Fruit fly (Drosophila melanogaster) whole organism, embryonic: ENCODE results near the gene Cdc7.
A peak's percentile ranks its signal among the peaks of the same experiment; 100 is the strongest.

Experiments
- Atf-2 ChIP-seq: fragments of 200-800 bp; sonication (Bioruptor generic); optimal IDR thresholded peaks from 2 replicates; lab custom pipeline; 2016; ENCODE audit warnings: missing biosample characterization, missing genetic modification characterization
- C15 ChIP-seq: fragments of 200-800 bp; sonication (Bioruptor generic); IDR thresholded peaks from 3 replicates; pipeline ENCODE4 v1.3.6; 2022; ENCODE audit warnings: missing biosample characterization, missing genetic modification characterization
- CG10267 ChIP-seq: fragments of 200-800 bp; sonication (Bioruptor generic); optimal IDR thresholded peaks from 2 replicates; lab custom pipeline; 2018; ENCODE audit warnings: missing biosample characterization, mild to moderate bottlenecking, missing genetic modification characterization, moderate library complexity
- CG10543 ChIP-seq: fragments of 200-800 bp; sonication (Bioruptor generic); optimal IDR thresholded peaks from 3 replicates; lab custom pipeline; 2017; ENCODE audit warnings: missing biosample characterization, mild to moderate bottlenecking, missing genetic modification characterization, moderate library complexity
- CG12104 ChIP-seq: fragments of 200-800 bp; sonication (Bioruptor generic); optimal IDR thresholded peaks from 3 replicates; lab custom pipeline; 2016; ENCODE audit warnings: missing biosample characterization, missing genetic modification characterization
- CG12236 ChIP-seq: fragments of 200-800 bp; sonication (Bioruptor generic); optimal IDR thresholded peaks from 2 replicates; lab custom pipeline; 2016; ENCODE audit warnings: missing biosample characterization, missing genetic modification characterization
- CG12391 ChIP-seq: fragments of 200-800 bp; sonication (Bioruptor generic); optimal IDR thresholded peaks from 3 replicates; lab custom pipeline; 2018; ENCODE audit warnings: missing biosample characterization, mild to moderate bottlenecking, missing genetic modification characterization, moderate library complexity
- CG1602 ChIP-seq: fragments of 200-800 bp; sonication (Bioruptor generic); optimal IDR thresholded peaks from 3 replicates; lab custom pipeline; 2016; ENCODE audit warnings: missing biosample characterization, missing genetic modification characterization
- CG16863 ChIP-seq: fragments of 200-800 bp; sonication (Bioruptor generic); optimal IDR thresholded peaks from 3 replicates; lab custom pipeline; 2016; ENCODE audit warnings: missing biosample characterization, missing genetic modification characterization
- CG2712 ChIP-seq: fragments of 200-800 bp; optimal IDR thresholded peaks from 3 replicates; lab custom pipeline; 2019; ENCODE audit warnings: missing biosample characterization, mild to moderate bottlenecking, missing genetic modification characterization, moderate library complexity
- CG30431 ChIP-seq: fragments of 200-800 bp; sonication (Bioruptor generic); optimal IDR thresholded peaks from 2 replicates; lab custom pipeline; 2017; ENCODE audit warnings: missing biosample characterization, missing genetic modification characterization
- CG32532 ChIP-seq: fragments of 200-800 bp; sonication (Bioruptor generic); IDR thresholded peaks from 2 replicates; pipeline ENCODE4 v1.3.6; 2022; ENCODE audit warnings: missing biosample characterization, missing genetic modification characterization
- CG8359 ChIP-seq: fragments of 200-800 bp; sonication (Bioruptor generic); optimal IDR thresholded peaks from 2 replicates; lab custom pipeline; 2017; ENCODE audit warnings: missing biosample characterization, mild to moderate bottlenecking, missing genetic modification characterization, borderline replicate concordance
- CG9797 ChIP-seq: fragments of 200-800 bp; sonication (Bioruptor generic); optimal IDR thresholded peaks from 3 replicates; lab custom pipeline; 2018; ENCODE audit warnings: missing biosample characterization, mild to moderate bottlenecking, missing genetic modification characterization
- CHES-1-like ChIP-seq: fragments of 200-800 bp; sonication (Bioruptor generic); optimal IDR thresholded peaks from 2 replicates; lab custom pipeline; 2016; ENCODE audit warnings: missing biosample characterization, missing genetic modification characterization
- Camta ChIP-seq: fragments of 200-800 bp; sonication (Bioruptor generic); optimal IDR thresholded peaks from 2 replicates; lab custom pipeline; 2016; ENCODE audit warnings: missing biosample characterization, missing genetic modification characterization
- Chrac-16 ChIP-seq: fragments of 200-800 bp; sonication (Bioruptor generic); optimal IDR thresholded peaks from 3 replicates; lab custom pipeline; 2016; ENCODE audit warnings: missing biosample characterization, missing genetic modification characterization
- CrebB ChIP-seq: fragments of 200-800 bp; sonication (Bioruptor generic); optimal IDR thresholded peaks from 3 replicates; lab custom pipeline; 2018; ENCODE audit warnings: missing biosample characterization, mild to moderate bottlenecking, missing genetic modification characterization
- D19A ChIP-seq: fragments of 200-800 bp; optimal IDR thresholded peaks from 3 replicates; lab custom pipeline; 2019; ENCODE audit warnings: missing biosample characterization, mild to moderate bottlenecking, missing genetic modification characterization, moderate library complexity
- Deaf1 ChIP-seq: fragments of 200-800 bp; optimal IDR thresholded peaks from 3 replicates; lab custom pipeline; 2019; ENCODE audit warnings: missing biosample characterization, mild to moderate bottlenecking, missing genetic modification characterization, moderate library complexity
- Ets97D ChIP-seq: fragments of 200-800 bp; sonication (Bioruptor generic); optimal IDR thresholded peaks from 3 replicates; lab custom pipeline; 2016; ENCODE audit warnings: missing biosample characterization, missing genetic modification characterization
- Fer2 ChIP-seq: fragments of 200-800 bp; sonication (Bioruptor generic); optimal IDR thresholded peaks from 2 replicates; lab custom pipeline; 2018; ENCODE audit warnings: missing biosample characterization, mild to moderate bottlenecking, missing genetic modification characterization, moderate library complexity
- Gug ChIP-seq: fragments of 200-800 bp; sonication (Bioruptor generic); IDR thresholded peaks from 4 replicates; pipeline ENCODE4 v1.3.6; 2022; ENCODE audit warnings: missing biosample characterization, missing genetic modification characterization
- Kr ChIP-seq: fragments of 200-800 bp; sonication (Bioruptor generic); optimal IDR thresholded peaks from 2 replicates; lab custom pipeline; 2017; ENCODE audit warnings: missing biosample characterization, mild to moderate bottlenecking, missing genetic modification characterization
- MESR4 ChIP-seq: fragments of 200-800 bp; sonication (Bioruptor generic); optimal IDR thresholded peaks from 2 replicates; lab custom pipeline; 2018; ENCODE audit warnings: missing biosample characterization, mild to moderate bottlenecking, missing genetic modification characterization, moderate library complexity
- Mad ChIP-seq: fragments of 200-800 bp; sonication (Bioruptor generic); optimal IDR thresholded peaks from 2 replicates; lab custom pipeline; 2016; ENCODE audit warnings: missing biosample characterization, missing genetic modification characterization
- Med ChIP-seq: fragments of 200-800 bp; sonication (Bioruptor generic); peaks from one replicate; lab custom pipeline; 2016; ENCODE audit warnings: missing biosample characterization, missing genetic modification characterization, mild to moderate bottlenecking, inconsistent platforms, moderate library complexity
- Myb ChIP-seq: fragments of 200-800 bp; sonication (Bioruptor generic); optimal IDR thresholded peaks from 2 replicates; lab custom pipeline; 2016; ENCODE audit warnings: missing biosample characterization, missing genetic modification characterization
- Neu2 ChIP-seq: fragments of 200-800 bp; sonication (Bioruptor generic); optimal IDR thresholded peaks from 3 replicates; lab custom pipeline; 2016; ENCODE audit warnings: missing biosample characterization, missing genetic modification characterization, borderline replicate concordance
- Nf-YB ChIP-seq: fragments of 200-800 bp; sonication (Bioruptor generic); optimal IDR thresholded peaks from 3 replicates; lab custom pipeline; 2019; ENCODE audit warnings: missing biosample characterization, mild to moderate bottlenecking, missing genetic modification characterization, moderate library complexity
- Nf-YC ChIP-seq: fragments of 200-800 bp; optimal IDR thresholded peaks from 3 replicates; lab custom pipeline; 2019; ENCODE audit warnings: missing biosample characterization, mild to moderate bottlenecking, missing genetic modification characterization, moderate library complexity
- Oli ChIP-seq: fragments of 200-800 bp; sonication (Bioruptor generic); optimal IDR thresholded peaks from 2 replicates; lab custom pipeline; 2018; ENCODE audit warnings: missing biosample characterization, mild to moderate bottlenecking, missing genetic modification characterization, moderate library complexity
- Tbp ChIP-seq: fragments of >200 bp; optimal IDR thresholded peaks from 2 replicates; lab custom pipeline; 2018; ENCODE audit warnings: missing biosample characterization, missing genetic modification characterization
- Vsx1 ChIP-seq: fragments of 200-800 bp; sonication (Bioruptor generic); optimal IDR thresholded peaks from 2 replicates; lab custom pipeline; 2017; ENCODE audit warnings: missing biosample characterization, mild to moderate bottlenecking, missing genetic modification characterization, missing genetic modification reagents
- ara ChIP-seq: fragments of 200-800 bp; sonication (Bioruptor generic); IDR thresholded peaks from 2 replicates; pipeline ENCODE4 v1.3.6; 2022; ENCODE audit warnings: missing biosample characterization, missing genetic modification characterization
- br ChIP-seq: fragments of >200 bp; optimal IDR thresholded peaks from 2 replicates; lab custom pipeline; 2017
- bsh ChIP-seq, 2 experiments: fragments of 200-800 bp; sonication (Bioruptor generic); optimal IDR thresholded peaks; 2 replicates each; lab custom pipeline; 2017 to 2018; ENCODE audit warnings: mild to moderate bottlenecking in 2 of 2, missing biosample characterization in 2 of 2, missing genetic modification characterization in 2 of 2, moderate library complexity in 1 of 2
- en ChIP-seq: fragments of 200-800 bp; sonication (Bioruptor generic); optimal IDR thresholded peaks from 2 replicates; lab custom pipeline; 2016; ENCODE audit warnings: missing biosample characterization, missing genetic modification characterization
- kay ChIP-seq: fragments of 200-800 bp; sonication (Bioruptor generic); optimal IDR thresholded peaks from 2 replicates; lab custom pipeline; 2016; ENCODE audit warnings: missing biosample characterization, missing genetic modification characterization
- klu ChIP-seq: fragments of 200-800 bp; sonication (Bioruptor generic); IDR thresholded peaks from 2 replicates; pipeline ENCODE4 v1.3.6; 2022; ENCODE audit warnings: missing biosample characterization, missing genetic modification characterization
- nau ChIP-seq: fragments of 200-800 bp; sonication (Bioruptor generic); optimal IDR thresholded peaks from 3 replicates; lab custom pipeline; 2017; ENCODE audit warnings: missing biosample characterization, mild to moderate bottlenecking, missing genetic modification characterization, missing genetic modification reagents
- nom ChIP-seq: fragments of 200-800 bp; sonication (Bioruptor generic); optimal IDR thresholded peaks from 2 replicates; lab custom pipeline; 2017; ENCODE audit warnings: missing biosample characterization, missing genetic modification characterization, mild to moderate bottlenecking, moderate library complexity, missing genetic modification reagents
- pnt ChIP-seq: fragments of 200-800 bp; sonication (Bioruptor generic); optimal IDR thresholded peaks from 3 replicates; lab custom pipeline; 2016; ENCODE audit warnings: missing biosample characterization, missing genetic modification characterization
- rib ChIP-seq: fragments of 200-800 bp; sonication (Bioruptor generic); IDR thresholded peaks from 2 replicates; pipeline ENCODE4 v1.3.6; 2022; ENCODE audit warnings: missing biosample characterization, missing genetic modification characterization
- sd ChIP-seq: fragments of 200-800 bp; sonication (Bioruptor generic); optimal IDR thresholded peaks from 3 replicates; lab custom pipeline; 2018; ENCODE audit warnings: missing biosample characterization, mild to moderate bottlenecking, missing genetic modification characterization, moderate library complexity
- so ChIP-seq: fragments of 200-800 bp; sonication (Bioruptor generic); IDR thresholded peaks from 3 replicates; pipeline ENCODE4 v1.3.6; 2022; ENCODE audit warnings: missing biosample characterization, missing genetic modification characterization
- sqz ChIP-seq: fragments of 200-800 bp; sonication (Bioruptor generic); optimal IDR thresholded peaks from 3 replicates; lab custom pipeline; 2018; ENCODE audit warnings: missing biosample characterization, mild to moderate bottlenecking, missing genetic modification characterization
- trem ChIP-seq: fragments of 200-800 bp; optimal IDR thresholded peaks from 3 replicates; lab custom pipeline; 2019; ENCODE audit warnings: missing biosample characterization, mild to moderate bottlenecking, missing genetic modification characterization, moderate library complexity
- unpg ChIP-seq: fragments of 200-800 bp; sonication (Bioruptor generic); optimal IDR thresholded peaks from 3 replicates; lab custom pipeline; 2018; ENCODE audit warnings: missing biosample characterization, mild to moderate bottlenecking, missing genetic modification characterization, moderate library complexity
- vvl ChIP-seq: fragments of 200-800 bp; sonication (Bioruptor generic); IDR thresholded peaks from 2 replicates; pipeline ENCODE4 v1.3.6; 2022; ENCODE audit warnings: missing biosample characterization, missing genetic modification characterization
- zf30C ChIP-seq: fragments of 200-800 bp; sonication (Bioruptor generic); optimal IDR thresholded peaks from 3 replicates; lab custom pipeline; 2018; ENCODE audit warnings: missing biosample characterization, mild to moderate bottlenecking, missing genetic modification characterization

Cdc7 gene

DNA sequence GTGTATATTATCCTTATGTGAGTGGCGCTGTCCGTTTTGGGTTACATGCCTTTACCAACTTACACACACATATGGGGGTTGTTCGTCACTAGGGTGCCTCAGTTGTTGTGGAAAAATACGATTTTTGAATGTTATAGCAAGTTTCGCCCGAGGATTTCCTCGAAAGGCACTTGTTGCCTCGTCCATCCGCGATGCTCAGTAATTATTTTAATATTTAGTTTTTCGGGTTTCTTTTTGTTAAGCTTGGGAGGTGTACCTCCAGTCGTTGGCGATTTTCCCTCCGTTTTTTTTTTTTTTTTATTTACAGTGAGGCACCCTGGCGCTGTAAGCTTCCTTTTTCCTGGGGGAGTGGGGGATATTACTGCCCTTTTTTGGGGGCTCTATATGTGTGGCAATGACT, 42.1 kb downstream of the Cdc7 start (continued):
- peak; percentile 9 for TF ChIP-seq en (GFP tag; lab: Kevin White, UChicago)
- peak; percentile 42 for TF ChIP-seq Atf-2 (GFP tag; lab: Kevin White, UChicago)
- TF ChIP-seq klu (GFP tag; lab: Robert Waterston, UW), result no peak
- peak; percentile 86 for TF ChIP-seq vvl (GFP tag; lab: Robert Waterston, UW)
- no peak for TF ChIP-seq Kr
- peak; percentile 50 for TF ChIP-seq Nf-YB (GFP tag; lab: Kevin White, UChicago)
- peak; percentile 28 for TF ChIP-seq CrebB (tag; lab: Kevin White, UChicago)
- no peak for TF ChIP-seq Neu2
- TF ChIP-seq Med (GFP tag; lab: Kevin White, UChicago), result peak; percentile 86
- peak; percentile 79 for TF ChIP-seq nom (GFP tag; lab: Kevin White, UChicago)
- TF ChIP-seq ara (GFP tag; lab: Robert Waterston, UW), result peak; percentile 65; the same call in 1 of the 2 replicates
- TF ChIP-seq Camta (GFP tag; lab: Kevin White, UChicago), result peak; percentile 40
- TF ChIP-seq sqz, result peak; percentile 43
- TF ChIP-seq Myb, result peak; percentile 45
- TF ChIP-seq CG1602, result peak; percentile 8
- peak; percentile 67 for TF ChIP-seq Nf-YC (tag; lab: Kevin White, UChicago)
- peak; percentile 85 for TF ChIP-seq CG10543 (GFP tag; lab: Kevin White, UChicago)
- peak; percentile 61 to 74 for TF ChIP-seq bsh (GFP tag; optimal IDR thresholded peaks at IDR 0.05; lab: Kevin White, UChicago)
- TF ChIP-seq Oli, result peak; percentile 66
- TF ChIP-seq unpg, result peak; percentile 75
- 0 out of 2 replicates have a peak, but pooled peaks have one; percentile 38 for TF ChIP-seq rib (GFP tag; lab: Robert Waterston, UW)
- TF ChIP-seq CG12236, result no peak
- TF ChIP-seq sd (tag; lab: Kevin White, UChicago), result peak; percentile 17
- TF ChIP-seq D19A (tag; lab: Kevin White, UChicago), result peak; percentile 52
- TF ChIP-seq nau (GFP tag; lab: Kevin White, UChicago), result peak; percentile 35
- TF ChIP-seq Fer2, result peak; percentile 50
- TF ChIP-seq CG30431, result peak; percentile 42
- TF ChIP-seq C15 (GFP tag; lab: Robert Waterston, UW), result no peak
- TF ChIP-seq CHES-1-like (GFP tag; lab: Kevin White, UChicago), result peak; percentile 32
- TF ChIP-seq Mad (GFP tag; lab: Kevin White, UChicago), result peak; percentile 43
- TF ChIP-seq zf30C (GFP tag; lab: Kevin White, UChicago), result no peak
- TF ChIP-seq CG12104 (GFP tag; lab: Kevin White, UChicago), result peak; percentile 44
- peak; percentile 80; the same call in 2 of the 3 replicates for TF ChIP-seq so
- peak; percentile 50 for TF ChIP-seq CG10267 (tag; lab: Kevin White, UChicago)
- TF ChIP-seq CG32532 (GFP tag; lab: Robert Waterston, UW), result peak; percentile 72; the same call in 1 of the 2 replicates
- peak; percentile 27 for TF ChIP-seq Deaf1
- TF ChIP-seq Gug (GFP tag; lab: Robert Waterston, UW), result peak; percentile 24; the same call in 1 of the 4 replicates
- TF ChIP-seq trem (tag; lab: Kevin White, UChicago), result peak; percentile 12
- TF ChIP-seq MESR4 (GFP tag; lab: Kevin White, UChicago), result no peak
- peak; percentile 70 for TF ChIP-seq CG2712 (tag; lab: Kevin White, UChicago)
- TF ChIP-seq kay (GFP tag; lab: Kevin White, UChicago), result peak; percentile 29
- TF ChIP-seq CG9797 (GFP tag; lab: Kevin White, UChicago), result no peak
- peak; percentile 39 for TF ChIP-seq Vsx1 (GFP tag; lab: Kevin White, UChicago)
- peak; percentile 72 for TF ChIP-seq CG12391
- peak; percentile 34 for TF ChIP-seq pnt (GFP tag; lab: Kevin White, UChicago)
- no peak for TF ChIP-seq br
- TF ChIP-seq Chrac-16 (GFP tag; lab: Kevin White, UChicago), result peak; percentile 33
- TF ChIP-seq Tbp, result no peak
- TF ChIP-seq CG16863 (GFP tag; lab: Kevin White, UChicago), result peak; percentile 62
- peak; percentile 10 for TF ChIP-seq Ets97D (GFP tag; lab: Kevin White, UChicago)
- no peak for TF ChIP-seq CG8359 (GFP tag; lab: Kevin White, UChicago)
